Fruit fly (Drosophila melanogaster): ENCODE data around the gene CG8136.

The CG8136 gene

DNA sequence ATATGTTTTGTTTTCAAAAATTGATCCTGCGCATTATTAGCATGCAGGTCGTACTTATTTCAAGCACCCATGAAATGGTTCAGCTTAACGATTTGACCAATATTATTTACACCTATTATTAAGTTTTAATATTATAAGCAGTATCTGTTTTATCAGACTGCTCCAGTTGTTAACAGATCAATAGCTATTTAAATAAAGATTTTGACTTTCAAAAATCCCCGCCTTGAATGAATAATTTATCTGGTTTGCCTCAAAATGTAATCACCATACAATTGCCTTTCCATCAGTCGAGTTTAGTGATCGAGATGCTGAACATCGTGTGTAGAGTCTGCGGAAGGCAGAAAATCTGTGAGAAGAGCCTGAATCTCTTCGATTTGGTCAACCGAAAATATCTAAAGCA is 4.0 kb downstream of the CG8136 start, which contains the start of gene ouib:
TSS of gene ouib (plus strand) at position 301 of the 400 bp plus-strand sequence.
- TF ChIP-seq usp (GFP tag; optimal IDR thresholded peaks at IDR 0.05), result no peak
- TF ChIP-seq pan (optimal IDR thresholded peaks at IDR 0.05), result no peak
- TF ChIP-seq Dll (optimal IDR thresholded peaks at IDR 0.05), result no peak
- TF ChIP-seq EcR (GFP tag; optimal IDR thresholded peaks at IDR 0.05), result no peak
- no peak for TF ChIP-seq psq (optimal IDR thresholded peaks at IDR 0.05)
- no peak for TF ChIP-seq CG8478 (optimal IDR thresholded peaks at IDR 0.05)

DNA sequence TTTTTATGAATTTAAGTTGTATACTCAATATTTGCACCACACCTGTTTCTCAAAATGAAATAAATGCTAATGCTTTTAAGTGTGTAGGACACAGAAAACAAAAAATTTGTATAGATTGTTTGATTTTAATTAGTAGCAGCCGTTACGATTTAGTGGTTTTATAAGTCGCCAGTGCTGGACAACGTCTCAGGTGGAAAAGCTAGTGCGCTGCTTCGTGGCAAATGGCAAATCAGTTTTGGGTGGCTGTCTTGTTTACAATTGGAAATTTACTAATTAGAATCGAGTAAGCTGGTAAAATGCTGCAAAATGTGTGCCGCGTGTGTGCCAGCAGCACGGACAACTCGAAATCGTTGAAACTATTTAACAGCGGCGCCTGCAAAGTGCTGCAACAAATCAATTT is 5.5 kb downstream of the CG8136 start, which contains the start of gene CG8159:
TSS of gene CG8159 (plus strand) at position 223 of the 400 bp plus-strand sequence.
- TF ChIP-seq psq (optimal IDR thresholded peaks at IDR 0.05), result no peak
- TF ChIP-seq EcR (GFP tag; optimal IDR thresholded peaks at IDR 0.05), result no peak
- no peak for TF ChIP-seq CG8478 (optimal IDR thresholded peaks at IDR 0.05)
- no peak for TF ChIP-seq Dll (optimal IDR thresholded peaks at IDR 0.05)
- TF ChIP-seq pan (optimal IDR thresholded peaks at IDR 0.05), result no peak
- TF ChIP-seq usp (GFP tag; optimal IDR thresholded peaks at IDR 0.05), result no peak

DNA sequence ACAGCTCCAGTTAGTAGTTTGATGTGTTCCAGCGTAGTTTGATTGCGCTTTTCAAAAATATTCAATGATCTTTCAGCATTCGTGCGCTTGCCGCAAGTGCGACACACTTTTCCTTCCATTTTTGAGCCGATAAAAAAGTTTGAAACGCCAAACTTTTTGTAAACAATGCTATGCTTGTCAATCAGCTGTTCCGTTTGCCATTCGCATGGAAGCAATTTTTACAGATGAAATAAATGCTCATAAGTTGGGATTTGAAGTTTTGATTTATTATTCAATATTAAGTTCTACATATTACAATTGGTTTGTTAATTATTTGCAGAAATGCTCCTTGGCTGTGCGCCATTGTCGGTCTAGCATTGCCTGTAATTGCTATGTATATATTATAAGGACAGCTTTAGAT is 8.4 kb downstream of the CG8136 start, which contains the start of gene ranshi:
TSS of gene ranshi (minus strand) at position 152 of the 400 bp plus-strand sequence.
- no peak for TF ChIP-seq Dll (optimal IDR thresholded peaks at IDR 0.05)
- TF ChIP-seq psq (optimal IDR thresholded peaks at IDR 0.05), result no peak

dm6 chr3R:8731597-8732263 is 10.6 kb downstream of the CG8136 start, which contains the start of the genes M1BP and CG8202:
TSS of gene M1BP (minus strand) at chr3R:8731698.
TSS of gene CG8202 (plus strand) at chr3R:8732091.
- TF ChIP-seq CG8478 (optimal IDR thresholded peaks at IDR 0.05) (no peak), usp (GFP tag; optimal IDR thresholded peaks at IDR 0.05) (no peak), psq (optimal IDR thresholded peaks at IDR 0.05) (no peak), EcR (GFP tag; optimal IDR thresholded peaks at IDR 0.05) (no peak), Dll (optimal IDR thresholded peaks at IDR 0.05) (no peak), pan (optimal IDR thresholded peaks at IDR 0.05) (no peak)

- TF ChIP-seq psq (optimal IDR thresholded peaks at IDR 0.05), result no peak
Measured at dm6 chr3R:8739161-8739783, 18.1 kb downstream of the CG8136 start.

- TF ChIP-seq Dll (optimal IDR thresholded peaks at IDR 0.05), result no peak
- TF ChIP-seq psq (optimal IDR thresholded peaks at IDR 0.05), result no peak
- TF ChIP-seq pan (optimal IDR thresholded peaks at IDR 0.05), result no peak
- TF ChIP-seq EcR (GFP tag; optimal IDR thresholded peaks at IDR 0.05), result no peak
- TF ChIP-seq CG8478 (optimal IDR thresholded peaks at IDR 0.05), result no peak
- TF ChIP-seq usp (GFP tag; optimal IDR thresholded peaks at IDR 0.05), result no peak
Measured at dm6 chr3R:8740118-8740517, 18.9 kb downstream of the CG8136 start.

dm6 chr3R:8741248-8741647 is 20.1 kb downstream of the CG8136 start:
- TF ChIP-seq CG8478 (optimal IDR thresholded peaks at IDR 0.05) (no peak), psq (optimal IDR thresholded peaks at IDR 0.05) (no peak), usp (GFP tag; optimal IDR thresholded peaks at IDR 0.05) (no peak), Dll (optimal IDR thresholded peaks at IDR 0.05) (no peak), EcR (GFP tag; optimal IDR thresholded peaks at IDR 0.05) (no peak), pan (optimal IDR thresholded peaks at IDR 0.05) (no peak)

DNA sequence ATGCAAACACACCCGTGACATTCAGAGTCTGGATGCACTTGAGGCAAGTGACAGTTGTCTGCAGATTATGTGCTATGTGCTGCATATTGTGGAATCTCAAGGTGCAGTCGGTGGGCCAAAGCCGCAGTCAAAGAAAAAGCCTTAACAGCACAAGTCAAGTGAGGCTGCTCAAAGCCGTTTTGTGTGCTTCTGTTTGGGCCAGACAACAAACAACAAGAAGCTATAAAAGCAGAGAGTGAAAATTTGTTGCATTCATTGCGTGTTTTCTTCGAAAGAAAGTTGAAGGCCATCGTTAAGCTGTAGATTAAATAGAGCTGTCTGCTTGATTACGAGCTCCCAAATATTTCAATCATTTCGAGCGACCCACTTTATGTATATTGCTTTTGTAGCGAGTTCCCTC is 20.8 kb downstream of the CG8136 start:
- TF ChIP-seq EcR (GFP tag; optimal IDR thresholded peaks at IDR 0.05) (no peak), CG8478 (optimal IDR thresholded peaks at IDR 0.05) (no peak), Dll (optimal IDR thresholded peaks at IDR 0.05) (no peak), pan (optimal IDR thresholded peaks at IDR 0.05) (no peak), usp (GFP tag; optimal IDR thresholded peaks at IDR 0.05) (no peak), psq (optimal IDR thresholded peaks at IDR 0.05) (no peak)

- no peak for TF ChIP-seq psq (optimal IDR thresholded peaks at IDR 0.05)
- peak in 1 of 2 experiments; percentile 69 for TF ChIP-seq EcR (GFP tag; optimal IDR thresholded peaks at IDR 0.05)
Measured at dm6 chr3R:8742661-8743060, 21.5 kb downstream of the CG8136 start.

- no peak for TF ChIP-seq psq (optimal IDR thresholded peaks at IDR 0.05)
- TF ChIP-seq usp (GFP tag; optimal IDR thresholded peaks at IDR 0.05), result no peak
- TF ChIP-seq Dll (optimal IDR thresholded peaks at IDR 0.05), result no peak
- TF ChIP-seq pan (optimal IDR thresholded peaks at IDR 0.05), result no peak
- TF ChIP-seq EcR (GFP tag; optimal IDR thresholded peaks at IDR 0.05), result no peak
Measured at dm6 chr3R:8744198-8744597, 23.0 kb downstream of the CG8136 start.

DNA sequence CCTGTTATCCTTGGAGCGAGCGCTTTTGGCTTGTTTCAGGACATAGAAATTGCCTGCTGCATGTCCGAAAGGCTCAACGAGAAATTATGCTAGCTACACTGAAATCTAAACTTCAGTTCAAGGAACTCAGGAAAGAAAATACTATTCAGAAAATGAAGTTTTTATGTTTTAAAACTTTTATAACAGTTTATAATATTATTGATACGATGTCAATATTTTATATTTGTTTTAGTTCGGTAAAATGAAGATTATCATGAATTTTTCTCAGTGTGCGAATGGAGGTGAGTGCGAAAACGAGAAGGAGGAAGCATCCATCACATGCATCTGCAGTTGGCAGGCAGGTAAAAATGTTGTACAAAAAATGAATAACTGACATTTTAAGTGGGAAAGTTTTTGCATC is 25.2 kb downstream of the CG8136 start:
- TF ChIP-seq usp (GFP tag; optimal IDR thresholded peaks at IDR 0.05), result no peak
- no peak for TF ChIP-seq Dll (optimal IDR thresholded peaks at IDR 0.05)
- TF ChIP-seq psq (optimal IDR thresholded peaks at IDR 0.05), result no peak
- TF ChIP-seq pan (optimal IDR thresholded peaks at IDR 0.05), result no peak
- no peak for TF ChIP-seq EcR (GFP tag; optimal IDR thresholded peaks at IDR 0.05)
- TF ChIP-seq CG8478 (optimal IDR thresholded peaks at IDR 0.05), result no peak

dm6 chr3R:8747134-8747870 is 26.1 kb downstream of the CG8136 start, which contains the start of the genes CG9801 and Nasp:
TSS of gene CG9801 (minus strand) at chr3R:8747675.
TSS of gene Nasp (plus strand) at chr3R:8747798.
- TF ChIP-seq pan (optimal IDR thresholded peaks at IDR 0.05) (no peak), CG8478 (optimal IDR thresholded peaks at IDR 0.05) (no peak), EcR (GFP tag; optimal IDR thresholded peaks at IDR 0.05) (no peak), usp (GFP tag; optimal IDR thresholded peaks at IDR 0.05) (no peak), Dll (optimal IDR thresholded peaks at IDR 0.05) (no peak), psq (optimal IDR thresholded peaks at IDR 0.05) (no peak)

Measured in whole organism.